Fruit fly (Drosophila melanogaster) whole organism, embryonic: ENCODE measurements around the gene CG13077.

ENCODE experiments used
- Aef1 ChIP-seq: fragments of 200-800 bp; sonication (Bioruptor generic); IDR thresholded peaks from 3 replicates; pipeline ENCODE4 v1.3.6; 2022; ENCODE audit warnings: missing biosample characterization, missing genetic modification characterization
- Asciz ChIP-seq: fragments of 200-800 bp; sonication (Bioruptor generic); optimal IDR thresholded peaks from 2 replicates; lab custom pipeline; 2017; ENCODE audit warnings: missing biosample characterization, mild to moderate bottlenecking, missing genetic modification characterization, missing genetic modification reagents
- Bgb ChIP-seq: fragments of 200-800 bp; sonication (Bioruptor generic); IDR thresholded peaks from 2 replicates; pipeline ENCODE4 v1.3.6; 2022; ENCODE audit warnings: missing biosample characterization, missing genetic modification characterization; ENCODE audit not compliant: partially characterized antibody
- CG10431 ChIP-seq: fragments of 200-800 bp; sonication (Bioruptor generic); optimal IDR thresholded peaks from 3 replicates; lab custom pipeline; 2018; ENCODE audit warnings: missing biosample characterization, mild to moderate bottlenecking, missing genetic modification characterization
- CG11398 ChIP-seq: fragments of 200-800 bp; sonication (Bioruptor generic); optimal IDR thresholded peaks from 2 replicates; lab custom pipeline; 2016; ENCODE audit warnings: missing biosample characterization, missing genetic modification characterization
- CG14441 ChIP-seq: fragments of 200-800 bp; sonication (Bioruptor generic); IDR thresholded peaks from 2 replicates; pipeline ENCODE4 v1.3.6; 2022; ENCODE audit warnings: missing biosample characterization, missing genetic modification characterization
- CG14667 ChIP-seq: fragments of 200-800 bp; sonication (Bioruptor generic); IDR thresholded peaks from 2 replicates; pipeline ENCODE4 v1.3.6; 2022; ENCODE audit warnings: missing biosample characterization, missing genetic modification characterization
- CG1603 ChIP-seq: fragments of 200-800 bp; sonication (Bioruptor generic); optimal IDR thresholded peaks from 2 replicates; lab custom pipeline; 2019; ENCODE audit warnings: missing biosample characterization, mild to moderate bottlenecking, missing genetic modification characterization, moderate library complexity
- CG18599 ChIP-seq: fragments of 200-800 bp; sonication (Bioruptor generic); optimal IDR thresholded peaks from 3 replicates; lab custom pipeline; 2017; ENCODE audit warnings: missing biosample characterization, missing genetic modification characterization, mild to moderate bottlenecking, moderate library complexity, missing genetic modification reagents
- CG2129 ChIP-seq: fragments of 200-800 bp; sonication (Bioruptor generic); IDR thresholded peaks from 2 replicates; pipeline ENCODE4 v1.3.6; 2022; ENCODE audit warnings: missing biosample characterization, missing genetic modification characterization; ENCODE audit not compliant: partially characterized antibody
- CG30431 ChIP-seq: fragments of 200-800 bp; sonication (Bioruptor generic); optimal IDR thresholded peaks from 2 replicates; lab custom pipeline; 2017; ENCODE audit warnings: missing biosample characterization, missing genetic modification characterization
- CG33557 ChIP-seq: fragments of 200-800 bp; sonication (Bioruptor generic); optimal IDR thresholded peaks from 2 replicates; lab custom pipeline; 2019; ENCODE audit warnings: missing biosample characterization, mild to moderate bottlenecking, missing genetic modification characterization, moderate library complexity
- CG34224 ChIP-seq: fragments of 200-800 bp; sonication (Bioruptor generic); IDR thresholded peaks from 3 replicates; pipeline ENCODE4 v1.3.6; 2022; ENCODE audit warnings: missing biosample characterization, missing genetic modification characterization; ENCODE audit not compliant: partially characterized antibody
- CG3838 ChIP-seq: fragments of 200-800 bp; sonication (Bioruptor generic); optimal IDR thresholded peaks from 3 replicates; lab custom pipeline; 2016; ENCODE audit warnings: missing biosample characterization, missing genetic modification characterization
- CG42726 ChIP-seq: fragments of 200-800 bp; sonication (Bioruptor generic); IDR thresholded peaks from 2 replicates; pipeline ENCODE4 v1.3.6; 2022; ENCODE audit warnings: missing biosample characterization, missing genetic modification characterization; ENCODE audit not compliant: partially characterized antibody
- CG5245 ChIP-seq: fragments of 200-800 bp; sonication (Bioruptor generic); optimal IDR thresholded peaks from 3 replicates; lab custom pipeline; 2016; ENCODE audit warnings: missing biosample characterization, missing genetic modification characterization
- CG9609 ChIP-seq: fragments of 200-800 bp; sonication (Bioruptor generic); optimal IDR thresholded peaks from 3 replicates; lab custom pipeline; 2016; ENCODE audit warnings: missing biosample characterization, missing genetic modification characterization
- Dek ChIP-seq: fragments of 200-800 bp; sonication (Bioruptor generic); optimal IDR thresholded peaks from 3 replicates; lab custom pipeline; 2019; ENCODE audit warnings: missing biosample characterization, mild to moderate bottlenecking, missing genetic modification characterization, moderate library complexity
- E2f1 ChIP-seq: fragments of 200-800 bp; sonication (Bioruptor generic); IDR thresholded peaks from 2 replicates; pipeline ENCODE4 v1.3.6; 2022; ENCODE audit warnings: missing biosample characterization, missing genetic modification characterization
- Ets65A ChIP-seq: fragments of 200-800 bp; sonication (Bioruptor generic); peaks from one replicate; lab custom pipeline; 2016; ENCODE audit warnings: missing biosample characterization, missing genetic modification characterization
- HHEX ChIP-seq: fragments of 200-800 bp; sonication (Bioruptor generic); optimal IDR thresholded peaks from 3 replicates; lab custom pipeline; 2017; ENCODE audit warnings: missing biosample characterization, mild to moderate bottlenecking, missing genetic modification characterization, missing genetic modification reagents
- HmgD ChIP-seq: fragments of 200-800 bp; sonication (Bioruptor generic); optimal IDR thresholded peaks from 3 replicates; lab custom pipeline; 2016; ENCODE audit warnings: missing biosample characterization, missing genetic modification characterization
- Hmx ChIP-seq: fragments of 200-800 bp; sonication (Bioruptor generic); optimal IDR thresholded peaks from 2 replicates; lab custom pipeline; 2016; ENCODE audit warnings: missing biosample characterization, missing genetic modification characterization
- Jarid2 ChIP-seq: fragments of 200-800 bp; sonication (Bioruptor generic); optimal IDR thresholded peaks from 3 replicates; lab custom pipeline; 2017; ENCODE audit warnings: mild to moderate bottlenecking, missing biosample characterization, missing genetic modification reagents, missing genetic modification characterization
- MESR4 ChIP-seq: fragments of 200-800 bp; sonication (Bioruptor generic); optimal IDR thresholded peaks from 2 replicates; lab custom pipeline; 2018; ENCODE audit warnings: missing biosample characterization, mild to moderate bottlenecking, missing genetic modification characterization, moderate library complexity
- NC2β ChIP-seq: fragments of 200-800 bp; sonication (Bioruptor generic); optimal IDR thresholded peaks from 2 replicates; lab custom pipeline; 2016; ENCODE audit warnings: missing biosample characterization, missing genetic modification characterization
- Spps ChIP-seq: fragments of 200-800 bp; sonication (Bioruptor generic); optimal IDR thresholded peaks from 2 replicates; lab custom pipeline; 2018; ENCODE audit warnings: missing biosample characterization, mild to moderate bottlenecking, missing genetic modification characterization
- Sry-β ChIP-seq: fragments of 200-800 bp; sonication (Bioruptor generic); optimal IDR thresholded peaks from 2 replicates; lab custom pipeline; 2018; ENCODE audit warnings: missing biosample characterization, mild to moderate bottlenecking, missing genetic modification characterization, moderate library complexity
- aop ChIP-seq: fragments of 200-800 bp; sonication (Bioruptor generic); IDR thresholded peaks from 2 replicates; pipeline ENCODE4 v1.3.6; 2022; ENCODE audit warnings: missing biosample characterization, missing genetic modification characterization
- bbx ChIP-seq: fragments of 200-800 bp; sonication (Bioruptor generic); IDR thresholded peaks from 2 replicates; pipeline ENCODE4 v1.3.6; 2022; ENCODE audit warnings: missing biosample characterization, missing genetic modification characterization; ENCODE audit not compliant: partially characterized antibody
- bcd ChIP-seq: fragments of 200-800 bp; sonication (Bioruptor generic); optimal IDR thresholded peaks from 2 replicates; lab custom pipeline; 2017; ENCODE audit warnings: missing biosample characterization, mild to moderate bottlenecking, missing genetic modification characterization
- br ChIP-seq: fragments of >200 bp; optimal IDR thresholded peaks from 2 replicates; lab custom pipeline; 2017
- dati ChIP-seq: fragments of 200-800 bp; sonication (Bioruptor generic); IDR thresholded peaks from 2 replicates; pipeline ENCODE4 v1.3.6; 2022; ENCODE audit warnings: missing biosample characterization, missing genetic modification characterization
- dm ChIP-seq: fragments of 200-800 bp; sonication (Bioruptor generic); optimal IDR thresholded peaks from 3 replicates; lab custom pipeline; 2016; ENCODE audit warnings: missing biosample characterization, missing genetic modification characterization
- eyg ChIP-seq: fragments of 200-800 bp; sonication (Bioruptor generic); optimal IDR thresholded peaks from 3 replicates; lab custom pipeline; 2016; ENCODE audit warnings: missing biosample characterization, missing genetic modification characterization
- hbn ChIP-seq: fragments of 200-800 bp; sonication (Bioruptor generic); IDR thresholded peaks from 2 replicates; pipeline ENCODE4 v1.3.6; 2022; ENCODE audit warnings: missing biosample characterization, missing genetic modification characterization; ENCODE audit not compliant: partially characterized antibody
- her ChIP-seq: fragments of 200-800 bp; sonication (Bioruptor generic); optimal IDR thresholded peaks from 2 replicates; lab custom pipeline; 2016; ENCODE audit warnings: missing biosample characterization, missing genetic modification characterization
- insv ChIP-seq, 2 experiments: fragments of 200-800 bp; sonication (Bioruptor generic); optimal IDR thresholded peaks; 3 replicates each; lab custom pipeline; 2016 to 2018; ENCODE audit warnings: missing biosample characterization in 2 of 2, missing genetic modification characterization in 2 of 2
- kah ChIP-seq: fragments of 200-800 bp; sonication (Bioruptor generic); optimal IDR thresholded peaks from 2 replicates; lab custom pipeline; 2018; ENCODE audit warnings: missing biosample characterization, mild to moderate bottlenecking, missing genetic modification characterization
- lov ChIP-seq, 2 experiments: fragments of 200-800 bp in 1 of 2; fragments of >200 bp in 1 of 2; sonication (Bioruptor generic) in 1 of 2; IDR thresholded peaks in 1 of 2; optimal IDR thresholded peaks in 1 of 2; 2 replicates in 1 of 2; 3 replicates in 1 of 2; pipeline versions ENCODE4 v1.3.6 to Lab custom; 2017 to 2022; ENCODE audit warnings: missing biosample characterization in 1 of 2, missing genetic modification characterization in 1 of 2
- nmo ChIP-seq: fragments of 200-800 bp; sonication (Bioruptor generic); optimal IDR thresholded peaks from 2 replicates; lab custom pipeline; 2018; ENCODE audit warnings: missing biosample characterization, mild to moderate bottlenecking, missing genetic modification characterization, moderate library complexity
- otp ChIP-seq: fragments of 200-800 bp; sonication (Bioruptor generic); IDR thresholded peaks from 3 replicates; pipeline ENCODE4, ENCODE4 v1.3.6; 2022; ENCODE audit warnings: missing biosample characterization, missing genetic modification characterization
- pfk ChIP-seq: fragments of 200-800 bp; sonication (Bioruptor generic); optimal IDR thresholded peaks from 2 replicates; lab custom pipeline; 2018; ENCODE audit warnings: missing biosample characterization, mild to moderate bottlenecking, missing genetic modification characterization, moderate library complexity
- pum ChIP-seq: fragments of 200-800 bp; sonication (Bioruptor generic); optimal IDR thresholded peaks from 2 replicates; lab custom pipeline; 2016; ENCODE audit warnings: missing biosample characterization, missing genetic modification characterization
- pzg ChIP-seq: fragments of 200-800 bp; sonication (Bioruptor generic); optimal IDR thresholded peaks from 3 replicates; lab custom pipeline; 2018; ENCODE audit warnings: missing biosample characterization, mild to moderate bottlenecking, missing genetic modification characterization, moderate library complexity
- seq ChIP-seq: fragments of 200-800 bp; sonication (Bioruptor generic); IDR thresholded peaks from 2 replicates; pipeline ENCODE4 v1.3.6; 2022; ENCODE audit warnings: missing biosample characterization, missing genetic modification characterization
- tio ChIP-seq: fragments of 200-800 bp; sonication (Bioruptor generic); optimal IDR thresholded peaks from 2 replicates; lab custom pipeline; 2017; ENCODE audit warnings: missing biosample characterization, missing genetic modification characterization, inconsistent platforms
- ttk ChIP-seq: fragments of 200-800 bp; sonication (Bioruptor generic); IDR thresholded peaks from 2 replicates; pipeline ENCODE4 v2.1.2; 2022; ENCODE audit warnings: missing biosample characterization, missing genetic modification characterization
- twi ChIP-seq: fragments of 200-800 bp; optimal IDR thresholded peaks from 2 replicates; lab custom pipeline; 2019; ENCODE audit warnings: missing biosample characterization, mild to moderate bottlenecking, missing genetic modification characterization, moderate library complexity
- zfh2 ChIP-seq: fragments of 200-800 bp; sonication (Bioruptor generic); optimal IDR thresholded peaks from 2 replicates; lab custom pipeline; 2016; ENCODE audit warnings: missing biosample characterization, missing genetic modification characterization

CG13077 gene

DNA sequence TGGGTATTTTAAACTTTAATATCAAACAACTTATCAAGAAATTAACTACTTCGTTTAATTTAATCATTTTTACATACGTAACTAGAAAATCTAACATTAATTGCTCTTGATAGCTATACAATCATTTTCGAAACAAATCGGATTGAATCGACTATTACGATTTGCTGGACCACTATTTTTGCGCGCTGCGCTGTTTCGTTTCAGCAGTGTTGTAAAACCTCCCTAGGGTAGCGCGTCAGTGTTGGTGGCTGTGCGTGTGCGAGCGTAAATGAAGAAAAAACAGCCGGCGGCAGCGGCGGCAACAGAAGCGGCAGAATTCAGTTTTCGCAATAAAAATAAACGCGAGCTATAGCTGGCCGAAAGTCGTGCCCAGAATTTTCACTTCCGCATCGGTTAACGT is 32.4 kb upstream of the CG13077 start, which contains the start of gene CG33116 (continued):
- peak; percentile 75 for TF ChIP-seq dm (GFP tag; lab: Kevin White, UChicago)
- peak; percentile 56 for TF ChIP-seq Spps (tag; lab: Kevin White, UChicago)
- peak; percentile 85 for TF ChIP-seq pum (GFP tag; lab: Kevin White, UChicago)
- TF ChIP-seq seq (GFP tag; lab: Robert Waterston, UW) = peak; percentile 78
- TF ChIP-seq bcd (GFP tag; lab: Kevin White, UChicago) = peak; percentile 85
- TF ChIP-seq twi (tag; lab: Kevin White, UChicago) = peak; percentile 64
- TF ChIP-seq CG18599 (GFP tag; lab: Kevin White, UChicago) = peak; percentile 83
- peak; percentile 70 for TF ChIP-seq CG30431 (GFP tag; lab: Kevin White, UChicago)
- TF ChIP-seq CG34224 = peak; percentile 47
- TF ChIP-seq CG14441 = peak; percentile 71
- peak; percentile 79 for TF ChIP-seq CG1603 (tag; lab: Kevin White, UChicago)
- TF ChIP-seq otp (GFP tag; lab: Robert Waterston, UW) = peak; percentile 43; the same call in 2 of the 3 replicates
- no peak for TF ChIP-seq br
- peak; percentile 23 for TF ChIP-seq pfk (GFP tag; lab: Kevin White, UChicago)
- peak; percentile 27; the same call in 1 of the 2 replicates for TF ChIP-seq Bgb (GFP tag; lab: Robert Waterston, UW)
- peak; percentile 63 for TF ChIP-seq pzg (GFP tag; lab: Kevin White, UChicago)
- peak in 1 of 2 experiments; percentile 25 for TF ChIP-seq insv (GFP tag; optimal IDR thresholded peaks at IDR 0.05; lab: Kevin White, UChicago)
- no peak for TF ChIP-seq CG14667 (GFP tag; lab: Robert Waterston, UW)
- TF ChIP-seq CG42726 (GFP tag; lab: Robert Waterston, UW) = no peak; the same call in 1 of the 2 replicates
- TF ChIP-seq Ets65A (GFP tag; lab: Kevin White, UChicago) = peak; percentile 98
- peak; percentile 82 for TF ChIP-seq her (GFP tag; lab: Kevin White, UChicago)
- TF ChIP-seq ttk (GFP tag; lab: Robert Waterston, UW) = peak; percentile 75
- TF ChIP-seq HmgD (GFP tag; lab: Kevin White, UChicago) = peak; percentile 70
- TF ChIP-seq CG11398 (GFP tag; lab: Kevin White, UChicago) = peak; percentile 60
- TF ChIP-seq CG5245 = peak; percentile 76
- TF ChIP-seq CG10431 (GFP tag; lab: Kevin White, UChicago) = peak; percentile 45
- peak; percentile 83 for TF ChIP-seq CG9609
- TF ChIP-seq MESR4 (GFP tag; lab: Kevin White, UChicago) = peak; percentile 57
- TF ChIP-seq lov (optimal IDR thresholded peaks at IDR 0.05; lab: Kevin White, UChicago) = no peak
- TF ChIP-seq lov (GFP tag; IDR thresholded peaks at IDR 0.05; lab: Robert Waterston, UW) = peak; percentile 81
- TF ChIP-seq bbx (GFP tag; lab: Robert Waterston, UW) = peak; percentile 58
- peak; percentile 81 for TF ChIP-seq CG33557
- TF ChIP-seq E2f1 (GFP tag; lab: Robert Waterston, UW) = peak; percentile 72
- TF ChIP-seq zfh2 (GFP tag; lab: Kevin White, UChicago) = peak; percentile 87
- TF ChIP-seq Asciz = peak; percentile 68
- TF ChIP-seq Hmx (GFP tag; lab: Kevin White, UChicago) = peak; percentile 54
- TF ChIP-seq Jarid2 = peak; percentile 40
- peak; percentile 29 for TF ChIP-seq CG3838 (GFP tag; lab: Kevin White, UChicago)
- TF ChIP-seq eyg (GFP tag; lab: Kevin White, UChicago) = peak; percentile 47
- TF ChIP-seq Aef1 (GFP tag; lab: Robert Waterston, UW) = peak; percentile 65
- TF ChIP-seq NC2β (GFP tag; lab: Kevin White, UChicago) = peak; percentile 84
- peak; percentile 43 for TF ChIP-seq kah (GFP tag; lab: Kevin White, UChicago)
- TF ChIP-seq Dek = peak; percentile 62
- no peak for TF ChIP-seq aop
- TF ChIP-seq CG2129 (GFP tag; lab: Robert Waterston, UW) = no peak
- TF ChIP-seq HHEX (GFP tag; lab: Kevin White, UChicago) = peak; percentile 79
- TF ChIP-seq nmo (GFP tag; lab: Kevin White, UChicago) = peak; percentile 83
- TF ChIP-seq hbn = peak; percentile 42; the same call in 1 of the 2 replicates
- TF ChIP-seq dati (GFP tag; lab: Robert Waterston, UW) = no peak
- TF ChIP-seq tio = peak; percentile 70
- TF ChIP-seq Sry-β (GFP tag; lab: Kevin White, UChicago) = peak; percentile 49
